Fruit fly (Drosophila melanogaster): ENCODE data around the gene Ada1-1.

DNA sequence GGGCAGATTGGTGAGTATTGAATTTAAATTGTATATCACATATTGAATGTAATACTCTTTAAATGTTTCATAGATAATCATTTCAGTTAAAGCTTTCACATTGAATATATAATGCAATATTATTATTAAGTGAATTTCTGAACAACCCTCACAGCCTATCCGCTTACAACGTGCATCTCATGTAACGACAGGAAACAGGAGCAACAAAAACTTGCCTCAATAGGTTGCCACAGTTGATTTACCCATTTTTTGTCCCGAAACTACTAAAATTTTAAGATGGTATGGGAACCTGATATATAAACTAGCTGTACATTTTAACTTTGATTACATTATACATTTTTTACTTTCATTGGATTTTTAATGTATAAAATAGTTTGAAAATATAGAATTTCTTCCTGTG is 37.9 kb upstream of the Ada1-1 start:
- TF ChIP-seq psq (optimal IDR thresholded peaks at IDR 0.05) = no peak
- TF ChIP-seq pan (optimal IDR thresholded peaks at IDR 0.05) = no peak
- TF ChIP-seq CG8478 (optimal IDR thresholded peaks at IDR 0.05) = no peak

All from whole organism.